Worm (Caenorhabditis elegans) whole organism, L1 larva: Measurements from ENCODE around the gene gex-2.

Source experiments
- C16A3.4 ChIP-seq: fragments of 150-350 bp; optimal IDR thresholded peaks from 2 replicates; lab custom pipeline; 2014; ENCODE audit warnings: missing biosample characterization, missing genetic modification characterization
- F16B12.6 ChIP-seq: fragments of 150-350 bp; optimal IDR thresholded peaks from 2 replicates; lab custom pipeline; 2014; ENCODE audit warnings: missing biosample characterization, missing genetic modification characterization
- aha-1 ChIP-seq: fragments of 150-350 bp; optimal IDR thresholded peaks from 2 replicates; lab custom pipeline; 2014; ENCODE audit warnings: missing biosample characterization, missing genetic modification characterization
- alr-1 ChIP-seq: fragments of 200-800 bp; sonication (Bioruptor generic); optimal IDR thresholded peaks from 2 replicates; lab custom pipeline; 2018; ENCODE audit warnings: borderline replicate concordance, mild to moderate bottlenecking, missing genetic modification characterization, missing compliant biosample characterization
- ama-1 ChIP-seq: fragments of 150-350 bp; optimal IDR thresholded peaks from 2 replicates; lab custom pipeline; 2014
- blmp-1 ChIP-seq: fragments of 150-350 bp; optimal IDR thresholded peaks from 2 replicates; lab custom pipeline; 2014; ENCODE audit warnings: missing biosample characterization, missing genetic modification characterization
- ceh-63 ChIP-seq: fragments of 200-800 bp; sonication (Bioruptor generic); optimal IDR thresholded peaks from 2 replicates; lab custom pipeline; 2018; ENCODE audit warnings: mild to moderate bottlenecking, missing genetic modification characterization, missing compliant biosample characterization
- ceh-8 ChIP-seq: fragments of 200-800 bp; sonication (Bioruptor generic); optimal IDR thresholded peaks from 2 replicates; lab custom pipeline; 2018; ENCODE audit warnings: mild to moderate bottlenecking, missing genetic modification characterization, moderate library complexity, missing compliant biosample characterization
- ceh-82 ChIP-seq, 3 experiments: fragments of 150-350 bp in 1 of 3; sonication (generic microtip) in 2 of 3; optimal IDR thresholded peaks; 2 replicates each; lab custom pipeline; 2014 to 2017; ENCODE audit warnings: missing biosample characterization in 3 of 3, missing genetic modification characterization in 3 of 3
- ceh-88 ChIP-seq: fragments of 200-800 bp; sonication (Bioruptor generic); IDR thresholded peaks from 2 replicates; pipeline ENCODE4 v1.3.6; 2022; ENCODE audit warnings: missing genetic modification characterization, missing compliant biosample characterization
- ceh-90 ChIP-seq: sonication (generic microtip); optimal IDR thresholded peaks from 2 replicates; lab custom pipeline; 2016; ENCODE audit warnings: missing genetic modification characterization, missing compliant biosample characterization
- dpl-1 ChIP-seq, 3 experiments: fragments of 150-350 bp in 2 of 3; sonication (generic microtip) in 1 of 3; optimal IDR thresholded peaks; 2 replicates each; lab custom pipeline; 2014 to 2017; ENCODE audit warnings: missing biosample characterization in 3 of 3, missing genetic modification characterization in 3 of 3, missing genetic modification reagents in 3 of 3
- dsc-1 ChIP-seq: sonication (generic microtip); optimal IDR thresholded peaks from 2 replicates; lab custom pipeline; 2016; ENCODE audit warnings: mild to moderate bottlenecking, missing genetic modification characterization, missing compliant biosample characterization
- elt-2 ChIP-seq: sonication (generic microtip); optimal IDR thresholded peaks from 2 replicates; lab custom pipeline; 2016; ENCODE audit warnings: missing genetic modification characterization, mild to moderate bottlenecking, inconsistent platforms, missing compliant biosample characterization, missing genetic modification reagents
- elt-3 ChIP-seq, 6 experiments: fragments of 150-350 bp in 1 of 6; sonication (generic microtip); optimal IDR thresholded peaks; 2 replicates each; lab custom pipeline; 2017 to 2018; ENCODE audit warnings: missing biosample characterization in 6 of 6, missing genetic modification characterization in 6 of 6, inconsistent platforms in 1 of 6
- ets-5 ChIP-seq: fragments of 200-800 bp; sonication (Bioruptor generic); IDR thresholded peaks from 2 replicates; pipeline ENCODE4 v1.3.6; 2022; ENCODE audit warnings: missing genetic modification characterization, missing compliant biosample characterization
- fkh-10 ChIP-seq: sonication (generic microtip); optimal IDR thresholded peaks from 2 replicates; lab custom pipeline; 2017; ENCODE audit warnings: missing biosample characterization, missing genetic modification reagents, missing genetic modification characterization
- fkh-8 ChIP-seq: sonication (generic microtip); optimal IDR thresholded peaks from 2 replicates; lab custom pipeline; 2016; ENCODE audit warnings: mild to moderate bottlenecking, missing genetic modification characterization, missing compliant biosample characterization
- grh-1 ChIP-seq: fragments of 200-800 bp; sonication (Bioruptor generic); IDR thresholded peaks from 2 replicates; pipeline ENCODE4 v1.3.6; 2022; ENCODE audit warnings: missing genetic modification reagents, missing genetic modification characterization, missing compliant biosample characterization
- hpl-2 ChIP-seq: fragments of 150-350 bp; optimal IDR thresholded peaks from 2 replicates; lab custom pipeline; 2014; ENCODE audit warnings: missing biosample characterization, missing genetic modification reagents, missing genetic modification characterization
- irx-1 ChIP-seq: sonication (generic microtip); optimal IDR thresholded peaks from 2 replicates; lab custom pipeline; 2016; ENCODE audit warnings: missing genetic modification characterization, missing compliant biosample characterization
- jun-1 ChIP-seq: fragments of 150-350 bp; optimal IDR thresholded peaks from 2 replicates; lab custom pipeline; 2014; ENCODE audit warnings: missing biosample characterization, missing genetic modification reagents, missing genetic modification characterization
- lin-15B ChIP-seq: fragments of 150-350 bp; sonication (generic microtip); optimal IDR thresholded peaks from 3 replicates; lab custom pipeline; 2014; ENCODE audit warnings: missing biosample characterization, missing genetic modification characterization
- lir-3 ChIP-seq: sonication (generic microtip); optimal IDR thresholded peaks from 2 replicates; lab custom pipeline; 2016; ENCODE audit warnings: mild to moderate bottlenecking, missing genetic modification characterization, moderate library complexity, missing compliant biosample characterization; ENCODE audit not compliant: poor library complexity
- lsy-2 ChIP-seq, 2 experiments: fragments of 150-350 bp; optimal IDR thresholded peaks; 2 replicates each; lab custom pipeline; 2014; ENCODE audit warnings: missing biosample characterization in 2 of 2, missing genetic modification characterization in 2 of 2
- mdl-1 ChIP-seq, 2 experiments: fragments of 150-350 bp; optimal IDR thresholded peaks; 2 replicates each; lab custom pipeline; 2014 to 2017; ENCODE audit warnings: missing biosample characterization in 2 of 2, missing genetic modification characterization in 2 of 2, inconsistent platforms in 1 of 2
- mep-1 ChIP-seq: fragments of 150-350 bp; optimal IDR thresholded peaks from 2 replicates; lab custom pipeline; 2014; ENCODE audit warnings: missing biosample characterization, missing genetic modification characterization
- nhr-11 ChIP-seq: fragments of 150-350 bp; optimal IDR thresholded peaks from 2 replicates; lab custom pipeline; 2014; ENCODE audit warnings: missing biosample characterization, missing genetic modification characterization
- nhr-19 ChIP-seq: fragments of 200-800 bp; sonication (Bioruptor generic); conservative IDR thresholded peaks from 2 replicates; pipeline ENCODE4 v1.3.6; 2022; ENCODE audit warnings: missing genetic modification characterization, missing compliant biosample characterization
- nhr-71 ChIP-seq: sonication (generic microtip); optimal IDR thresholded peaks from 2 replicates; lab custom pipeline; 2016; ENCODE audit warnings: mild to moderate bottlenecking, missing genetic modification characterization, moderate library complexity, missing compliant biosample characterization
- nhr-76 ChIP-seq: sonication (generic microtip); optimal IDR thresholded peaks from 2 replicates; lab custom pipeline; 2017; ENCODE audit warnings: missing biosample characterization, missing genetic modification characterization
- nhr-90 ChIP-seq: sonication (generic microtip); optimal IDR thresholded peaks from 2 replicates; lab custom pipeline; 2016; ENCODE audit warnings: mild to moderate bottlenecking, missing genetic modification characterization, missing compliant biosample characterization; ENCODE audit not compliant: poor library complexity
- pag-3 ChIP-seq: sonication (generic microtip); optimal IDR thresholded peaks from 2 replicates; lab custom pipeline; 2017; ENCODE audit warnings: missing genetic modification characterization, mild to moderate bottlenecking, missing compliant biosample characterization, antibody characterized with exemption, borderline replicate concordance; ENCODE audit not compliant: insufficient read depth
- rnt-1 ChIP-seq: sonication (generic microtip); optimal IDR thresholded peaks from 2 replicates; lab custom pipeline; 2016; ENCODE audit warnings: mild to moderate bottlenecking, missing genetic modification characterization, moderate library complexity, missing compliant biosample characterization
- skn-1 ChIP-seq: fragments of 150-350 bp; optimal IDR thresholded peaks from 2 replicates; lab custom pipeline; 2014; ENCODE audit warnings: missing biosample characterization, missing genetic modification characterization
- snpc-4 ChIP-seq: fragments of 150-350 bp; optimal IDR thresholded peaks from 2 replicates; lab custom pipeline; 2014; ENCODE audit warnings: missing biosample characterization, missing genetic modification characterization
- snu-23 ChIP-seq: sonication (generic microtip); optimal IDR thresholded peaks from 2 replicates; lab custom pipeline; 2016; ENCODE audit warnings: missing genetic modification characterization, missing compliant biosample characterization
- sox-4 ChIP-seq: sonication (generic microtip); optimal IDR thresholded peaks from 2 replicates; lab custom pipeline; 2016; ENCODE audit warnings: missing genetic modification characterization, missing compliant biosample characterization
- swsn-7 ChIP-seq: sonication (generic microtip); optimal IDR thresholded peaks from 2 replicates; lab custom pipeline; 2016; ENCODE audit warnings: missing genetic modification characterization, missing compliant biosample characterization
- tbx-2 ChIP-seq: sonication (generic microtip); optimal IDR thresholded peaks from 2 replicates; lab custom pipeline; 2016; ENCODE audit warnings: missing genetic modification characterization, missing compliant biosample characterization
- tlp-1 ChIP-seq: fragments of 150-350 bp; optimal IDR thresholded peaks from 2 replicates; lab custom pipeline; 2014; ENCODE audit warnings: missing biosample characterization, missing genetic modification characterization
- unc-130 ChIP-seq: fragments of 150-350 bp; optimal IDR thresholded peaks from 2 replicates; lab custom pipeline; 2017; ENCODE audit warnings: missing biosample characterization, missing genetic modification characterization, inconsistent platforms
- unc-86 ChIP-seq: sonication (generic microtip); optimal IDR thresholded peaks from 2 replicates; lab custom pipeline; 2016; ENCODE audit warnings: missing genetic modification characterization, missing compliant biosample characterization
- vab-15 ChIP-seq: sonication (generic microtip); optimal IDR thresholded peaks from 2 replicates; lab custom pipeline; 2017; ENCODE audit warnings: missing genotype, mild to moderate bottlenecking, missing genetic modification characterization, missing compliant biosample characterization
- xbp-1 ChIP-seq: sonication (generic microtip); optimal IDR thresholded peaks from 2 replicates; lab custom pipeline; 2016; ENCODE audit warnings: missing genetic modification characterization, missing compliant biosample characterization
- ztf-4 ChIP-seq: fragments of 150-350 bp; optimal IDR thresholded peaks from 2 replicates; lab custom pipeline; 2014; ENCODE audit warnings: missing biosample characterization, missing genetic modification characterization

gex-2 gene

DNA sequence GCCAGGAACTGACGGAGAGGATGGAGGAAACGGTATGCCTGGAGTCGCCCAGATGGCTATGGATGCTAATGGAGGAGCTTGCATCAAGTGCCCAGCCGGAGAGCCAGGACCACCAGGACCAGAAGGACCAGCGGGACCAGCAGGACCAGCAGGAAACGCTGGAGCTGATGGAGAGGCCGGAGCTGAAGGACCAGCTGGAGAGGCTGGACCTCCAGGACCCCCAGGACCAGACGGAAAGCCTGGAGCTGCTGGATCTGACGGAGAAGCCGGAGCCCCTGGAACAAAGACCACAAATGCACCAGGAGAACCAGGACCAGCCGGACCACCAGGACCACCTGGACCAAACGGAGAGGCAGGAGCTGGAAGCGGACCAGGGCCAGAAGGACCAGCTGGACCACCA, 32.2 kb downstream of the gex-2 start:
- no peak for TF ChIP-seq sox-4
- no peak for TF ChIP-seq nhr-76 (tag; lab: Kevin White, UChicago)
- no peak for TF ChIP-seq fkh-8 (tag; lab: Kevin White, UChicago)
- TF ChIP-seq nhr-90 (tag; lab: Kevin White, UChicago), result no peak
- TF ChIP-seq grh-1 (GFP tag; lab: Robert Waterston, UW), result no peak
- TF ChIP-seq dsc-1 (tag; lab: Kevin White, UChicago), result no peak
- TF ChIP-seq snu-23 (GFP tag; lab: Kevin White, UChicago), result no peak
- no peak for TF ChIP-seq unc-86 (tag; lab: Kevin White, UChicago)
- no peak for TF ChIP-seq xbp-1 (tag; lab: Kevin White, UChicago)
- TF ChIP-seq lin-15B (tag; lab: Kevin White, UChicago), result no peak
- no peak for TF ChIP-seq aha-1 (tag; lab: Kevin White, UChicago)
- TF ChIP-seq hpl-2 (GFP tag; lab: Kevin White, UChicago), result no peak
- TF ChIP-seq F16B12.6 (tag; lab: Kevin White, UChicago), result no peak
- no peak for TF ChIP-seq elt-2 (tag; lab: Kevin White, UChicago)

DNA sequence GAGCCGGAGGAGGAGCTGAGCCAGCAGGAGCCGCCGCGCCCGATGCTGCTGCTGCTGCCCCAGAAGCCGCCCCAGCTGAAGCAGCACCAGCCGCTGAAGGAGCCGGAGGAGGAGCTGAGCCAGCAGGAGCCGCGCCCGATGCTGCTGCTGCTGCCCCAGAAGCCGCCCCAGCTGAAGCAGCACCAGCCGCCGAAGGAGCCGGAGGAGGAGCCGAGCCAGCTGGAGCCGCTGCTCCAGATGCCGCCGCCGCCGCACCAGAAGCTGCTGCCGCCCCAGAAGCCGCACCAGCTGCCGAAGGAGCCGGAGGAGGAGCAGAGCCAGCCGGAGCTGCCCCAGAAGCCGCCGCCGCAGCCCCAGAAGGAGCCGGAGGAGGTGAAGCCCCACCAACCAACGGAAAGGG, 32.9 kb downstream of the gex-2 start:
- TF ChIP-seq jun-1 (tag; lab: Kevin White, UChicago) (no peak), ceh-8 (GFP tag; lab: Kevin White, UChicago) (peak; percentile 91), sox-4 (no peak), grh-1 (GFP tag; lab: Robert Waterston, UW) (no peak)

DNA sequence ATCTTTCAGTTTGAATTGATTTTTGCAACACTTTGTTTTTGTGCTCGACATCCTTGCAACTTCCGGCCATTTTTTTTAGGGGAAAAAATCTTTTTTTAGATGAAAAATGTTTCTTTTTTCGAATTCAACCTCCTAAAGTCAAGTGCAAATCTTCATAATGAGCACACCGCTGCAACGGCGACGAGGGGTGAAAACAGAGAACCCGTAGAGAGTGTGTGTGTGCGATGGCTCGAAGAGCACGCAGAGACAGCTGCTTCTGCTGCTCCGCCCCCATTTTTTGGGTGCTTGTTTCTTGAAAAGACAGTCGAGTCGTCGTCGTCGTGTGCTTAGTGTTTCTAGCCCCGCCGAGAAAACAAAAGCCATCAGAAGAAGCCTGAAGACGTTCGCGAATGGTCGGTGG, 33.5 kb downstream of the gex-2 start, which contains the start of gene inx-18:
Gene inx-18 (plus strand): TSS at position 301 of the 400 bp plus-strand sequence.
- TF ChIP-seq rnt-1, result peak; percentile 25
- TF ChIP-seq fkh-10 (GFP tag; lab: Kevin White, UChicago), result no peak

DNA sequence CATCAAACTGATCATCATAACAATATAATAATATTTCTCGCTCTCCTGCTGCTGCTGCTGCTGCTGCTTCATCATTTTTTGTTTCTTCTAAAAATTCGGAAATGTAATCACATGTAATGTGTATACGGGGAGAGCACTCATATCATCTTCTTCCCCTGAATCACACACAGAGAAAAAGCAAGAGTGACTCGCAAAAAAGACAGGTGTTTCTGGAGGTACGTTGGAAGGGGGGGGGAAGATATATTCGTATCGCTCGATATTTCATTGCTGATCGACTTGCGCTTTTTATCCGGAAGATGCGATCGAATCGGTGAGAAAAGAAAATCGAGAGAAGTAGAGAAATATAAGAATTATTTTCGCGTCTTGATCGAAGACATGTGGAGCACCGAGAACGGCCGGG, 35.1 kb downstream of the gex-2 start:
- TF ChIP-seq ceh-82 (tag; optimal IDR thresholded peaks at IDR 0.05; lab: Kevin White, UChicago) (no peak), tlp-1 (tag; lab: Kevin White, UChicago) (no peak), lir-3 (tag; lab: Kevin White, UChicago) (no peak), blmp-1 (tag; lab: Kevin White, UChicago) (no peak), tbx-2 (tag; lab: Kevin White, UChicago) (no peak), dpl-1 (GFP tag; optimal IDR thresholded peaks at IDR 0.05; lab: Kevin White, UChicago) (peak in 1 of 3 experiments; percentile 7), snu-23 (GFP tag; lab: Kevin White, UChicago) (peak; percentile 25), swsn-7 (no peak), xbp-1 (tag; lab: Kevin White, UChicago) (no peak), elt-3 (tag; optimal IDR thresholded peaks at IDR 0.05; lab: Kevin White, UChicago) (no peak), pag-3 (no peak), mep-1 (tag; lab: Kevin White, UChicago) (peak; percentile 8), nhr-71 (tag; lab: Kevin White, UChicago) (peak; percentile 67), F16B12.6 (tag; lab: Kevin White, UChicago) (no peak), nhr-11 (no peak), nhr-19 (GFP tag; lab: Robert Waterston, UW) (peak; percentile 18), ets-5 (GFP tag; lab: Robert Waterston, UW) (no peak), vab-15 (tag; lab: Kevin White, UChicago) (no peak), lin-15B (tag; lab: Kevin White, UChicago) (no peak), snpc-4 (tag; lab: Kevin White, UChicago) (no peak), ama-1 (no peak), nhr-76 (tag; lab: Kevin White, UChicago) (no peak), fkh-8 (tag; lab: Kevin White, UChicago) (no peak), ceh-88 (GFP tag; lab: Robert Waterston, UW) (no peak), mdl-1 (tag; optimal IDR thresholded peaks at IDR 0.05; lab: Kevin White, UChicago) (no peak), unc-130 (tag; lab: Kevin White, UChicago) (no peak), ztf-4 (no peak), rnt-1 (peak; percentile 35), alr-1 (no peak), C16A3.4 (tag; lab: Kevin White, UChicago) (no peak), irx-1 (tag; lab: Kevin White, UChicago) (no peak), ceh-90 (tag; lab: Kevin White, UChicago) (no peak), fkh-10 (GFP tag; lab: Kevin White, UChicago) (no peak), unc-86 (tag; lab: Kevin White, UChicago) (no peak), sox-4 (no peak), skn-1 (no peak), ceh-63 (GFP tag; lab: Kevin White, UChicago) (no peak), lsy-2 (tag; optimal IDR thresholded peaks at IDR 0.05; lab: Kevin White, UChicago) (peak in 1 of 2 experiments; percentile 42)
